Worm (Caenorhabditis elegans) whole organism, mixed stage, embryonic: ENCODE measurements around the gene srz-32.

ENCODE experiments used
- mep-1 ChIP-seq: fragments of 150-350 bp; optimal IDR thresholded peaks from 2 replicates; lab custom pipeline; 2017; ENCODE audit warnings: missing biosample characterization, missing genetic modification reagents, missing genetic modification characterization, inconsistent platforms
- nhr-12 ChIP-seq: fragments of 150-350 bp; optimal IDR thresholded peaks from 2 replicates; lab custom pipeline; 2014; ENCODE audit warnings: missing biosample characterization, missing genetic modification characterization
- pha-4 ChIP-seq: fragments of 150-350 bp; optimal IDR thresholded peaks from 2 replicates; lab custom pipeline; 2018; ENCODE audit warnings: missing biosample characterization, missing genetic modification reagents, missing genetic modification characterization
- unc-39 ChIP-seq: fragments of 150-350 bp; optimal IDR thresholded peaks from 2 replicates; lab custom pipeline; 2014; ENCODE audit warnings: missing biosample characterization, missing genetic modification characterization
- zip-8 ChIP-seq: fragments of 150-350 bp; optimal IDR thresholded peaks from 2 replicates; lab custom pipeline; 2014; ENCODE audit warnings: missing biosample characterization, missing genetic modification characterization
- ztf-11 ChIP-seq: fragments of 150-350 bp; optimal IDR thresholded peaks from 2 replicates; lab custom pipeline; 2014; ENCODE audit warnings: missing biosample characterization, missing genetic modification characterization

DNA sequence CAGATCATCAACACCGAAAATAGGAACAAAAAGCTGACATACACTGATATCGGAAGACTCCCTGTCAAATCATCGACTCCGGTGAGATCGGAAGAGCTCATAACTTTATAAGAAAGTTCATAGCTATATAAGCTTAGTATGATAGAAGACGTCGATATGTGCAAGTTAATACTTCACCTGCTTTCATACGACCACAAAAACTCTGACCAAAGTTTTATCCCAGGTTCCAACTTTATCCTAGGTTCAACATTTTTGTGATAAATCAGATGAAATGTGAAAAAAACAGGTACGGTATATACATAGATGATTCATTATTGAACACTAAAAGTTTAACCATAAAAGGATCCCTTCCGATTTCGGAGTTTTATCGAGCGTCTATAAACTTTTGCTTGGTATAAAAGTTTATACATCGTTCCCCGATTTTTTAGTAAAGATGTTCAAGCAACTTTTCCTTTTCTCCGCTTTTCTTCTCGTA lies 42.8 kb downstream of the srz-32 start, which contains the start of the genes srz-70 and C09G12.5:
- no peak for TF ChIP-seq mep-1 (tag; lab: Kevin White, UChicago)
- TF ChIP-seq zip-8 (tag; lab: Kevin White, UChicago) = no peak
- TF ChIP-seq pha-4 = no peak
- TF ChIP-seq ztf-11 (tag; lab: Kevin White, UChicago) = no peak
- TF ChIP-seq nhr-12 (tag; lab: Kevin White, UChicago) = no peak
- no peak for TF ChIP-seq unc-39
